Fruit fly (Drosophila melanogaster): ENCODE measurements around the gene CG33322.

CG33322 gene

DNA sequence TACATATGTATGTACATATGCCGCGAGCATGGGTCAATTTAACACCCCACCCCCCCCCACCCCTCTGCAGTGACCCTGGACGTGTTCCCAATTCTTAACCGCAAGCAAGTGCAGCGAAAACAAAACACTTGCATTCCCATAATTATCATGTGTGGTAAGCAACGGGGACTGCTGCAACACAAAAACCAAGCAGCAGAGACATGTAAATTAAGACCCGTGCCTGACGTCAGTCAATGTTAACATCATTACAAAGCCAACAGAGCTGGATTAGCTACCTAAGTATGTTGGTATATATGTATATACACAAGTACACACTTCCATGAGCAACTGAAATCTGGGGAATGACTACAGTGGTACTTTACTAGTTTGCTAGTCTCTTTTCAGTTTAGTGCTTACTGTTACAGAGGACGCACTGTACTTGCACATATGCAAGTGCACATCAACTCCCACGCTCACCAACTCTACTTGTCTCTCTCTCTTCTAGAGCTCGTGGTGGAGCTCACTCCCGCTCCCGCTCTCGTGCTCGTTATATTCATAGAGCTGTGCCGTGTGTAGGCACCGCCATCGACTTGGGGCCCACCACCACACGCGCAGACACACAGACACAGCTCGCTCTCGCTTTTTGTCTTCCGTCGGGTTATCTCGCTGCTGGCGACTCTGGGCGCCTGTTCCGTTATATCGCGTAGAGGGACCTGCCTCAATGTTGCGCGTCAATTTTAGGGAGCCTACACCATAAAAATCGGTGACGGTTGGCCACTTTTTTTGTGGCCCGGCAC, 5.4 kb upstream of the CG33322 start (continued):
- TF ChIP-seq CG3065 (GFP tag; optimal IDR thresholded peaks at IDR 0.05) (no peak), zfh1 (GFP tag; IDR thresholded peaks at IDR 0.05) (no peak; the same call in 2 of the 3 replicates), CG8281 (tag; optimal IDR thresholded peaks at IDR 0.05) (no peak), CG7556 (GFP tag; optimal IDR thresholded peaks at IDR 0.05) (no peak), ase (GFP tag; IDR thresholded peaks at IDR 0.05) (0 out of 3 replicates have a peak, but pooled peaks have one; percentile 47), bcd (GFP tag; optimal IDR thresholded peaks at IDR 0.05) (no peak), bowl (GFP tag; IDR thresholded peaks at IDR 0.05) (no peak), E2f2 (GFP tag; IDR thresholded peaks at IDR 0.05) (peak; percentile 22; the same call in 1 of the 2 replicates), CG32532 (GFP tag; IDR thresholded peaks at IDR 0.05) (peak; percentile 56), CG32772 (GFP tag; IDR thresholded peaks at IDR 0.05) (no peak), CG11504 (tag; optimal IDR thresholded peaks at IDR 0.05) (peak; percentile 92), vnd (GFP tag; IDR thresholded peaks at IDR 0.05; ENCODE audit: partially characterized antibody) (0 out of 3 replicates have a peak, but pooled peaks have one; percentile 36), knrl (GFP tag; IDR thresholded peaks at IDR 0.05; ENCODE audit: partially characterized antibody) (no peak), Ravus (GFP tag; IDR thresholded peaks at IDR 0.05) (no peak), CG13894 (tag; optimal IDR thresholded peaks at IDR 0.05) (peak; percentile 79), mld (GFP tag; IDR thresholded peaks at IDR 0.05; ENCODE audit: partially characterized antibody) (no peak), B-H2 (GFP tag; optimal IDR thresholded peaks at IDR 0.05) (peak; percentile 57), CG9215 (GFP tag; IDR thresholded peaks at IDR 0.05) (no peak), CG14710 (tag; optimal IDR thresholded peaks at IDR 0.05) (peak; percentile 11), ash1 (GFP tag; optimal IDR thresholded peaks at IDR 0.05) (no peak), pros (GFP tag; optimal IDR thresholded peaks at IDR 0.05) (peak; percentile 94), Sin3A (optimal IDR thresholded peaks at IDR 0.05) (no peak), CG12104 (GFP tag; optimal IDR thresholded peaks at IDR 0.05) (no peak), fd3F (GFP tag; optimal IDR thresholded peaks at IDR 0.05) (no peak), Atf6 (GFP tag; IDR thresholded peaks at IDR 0.05) (no peak; the same call in 1 of the 2 replicates), CG4360 (GFP tag; IDR thresholded peaks at IDR 0.05) (no peak; the same call in 1 of the 2 replicates), Mad (GFP tag; optimal IDR thresholded peaks at IDR 0.05) (peak; percentile 25), CG10209 (GFP tag; optimal IDR thresholded peaks at IDR 0.05) (no peak), cwo (GFP tag; optimal IDR thresholded peaks at IDR 0.05) (peak; percentile 5), CHES-1-like (GFP tag; optimal IDR thresholded peaks at IDR 0.05) (no peak), slou (GFP tag; optimal IDR thresholded peaks at IDR 0.05) (no peak), sug (tag; optimal IDR thresholded peaks at IDR 0.05) (peak; percentile 56), fd96Cb (tag; optimal IDR thresholded peaks at IDR 0.05) (no peak), CG7372 (GFP tag; IDR thresholded peaks at IDR 0.05) (no peak), dm (GFP tag; optimal IDR thresholded peaks at IDR 0.05) (no peak), CG4328 (GFP tag; optimal IDR thresholded peaks at IDR 0.05) (no peak), mirr (GFP tag; optimal IDR thresholded peaks at IDR 0.05) (no peak), HLH54F (GFP tag; optimal IDR thresholded peaks at IDR 0.05) (no peak), CG15514 (GFP tag; optimal IDR thresholded peaks at IDR 0.05) (no peak), dati (GFP tag; IDR thresholded peaks at IDR 0.05) (no peak), Sox100B (GFP tag; optimal IDR thresholded peaks at IDR 0.05) (no peak), Xrp1 (GFP tag; IDR thresholded peaks at IDR 0.05) (peak; percentile 47; the same call in 1 of the 2 replicates), zen2 (GFP tag; IDR thresholded peaks at IDR 0.05; ENCODE audit: partially characterized antibody) (peak; percentile 56; the same call in 2 of the 3 replicates), CG9876 (GFP tag; optimal IDR thresholded peaks at IDR 0.05) (no peak), CG2202 (tag; optimal IDR thresholded peaks at IDR 0.05) (no peak), ttk (GFP tag; IDR thresholded peaks at IDR 0.05) (no peak), ham (GFP tag; IDR thresholded peaks at IDR 0.05) (no peak), CG14014 (GFP tag; IDR thresholded peaks at IDR 0.05) (no peak), CG2712 (tag; optimal IDR thresholded peaks at IDR 0.05) (peak; percentile 13), ro (GFP tag; IDR thresholded peaks at IDR 0.05) (no peak)

All from whole organism, embryonic.